Worm (Caenorhabditis elegans) whole organism, L4/young adult: ENCODE data around the gene syx-5.

ENCODE experiments used
- W03F9.2 ChIP-seq: fragments of 150-350 bp; optimal IDR thresholded peaks from 2 replicates; lab custom pipeline; 2014; ENCODE audit warnings: missing biosample characterization, missing genetic modification characterization
- dao-5 ChIP-seq: sonication (generic microtip); optimal IDR thresholded peaks from 2 replicates; lab custom pipeline; 2016; ENCODE audit warnings: missing genotype, missing genetic modification characterization, moderate library complexity, missing compliant biosample characterization
- him-1 ChIP-seq: sonication (generic microtip); optimal IDR thresholded peaks from 2 replicates; lab custom pipeline; 2016; ENCODE audit warnings: missing genotype, missing genetic modification reagents, missing genetic modification characterization, missing compliant biosample characterization

- no peak for TF ChIP-seq dao-5 (tag; lab: Kevin White, UChicago)
- no peak for TF ChIP-seq him-1 (tag; lab: Kevin White, UChicago)
- no peak for TF ChIP-seq W03F9.2 (tag; lab: Kevin White, UChicago)
Observed at ce11 chrV:11797272-11797855, 32.7 kb downstream of the syx-5 start.
